Worm (Caenorhabditis elegans) whole organism, young adult: ENCODE data around the gene fbxa-67.

Experiments used
- ama-1 ChIP-seq, 3 experiments: fragments of 150-350 bp in 1 of 3; sonication (generic microtip) in 2 of 3; optimal IDR thresholded peaks; 2 replicates each; lab custom pipeline; 2014 to 2018; ENCODE audit warnings: missing biosample characterization in 2 of 3, missing genetic modification characterization in 2 of 3, missing genetic modification reagents in 2 of 3
- atf-7 ChIP-seq: sonication (generic microtip); optimal IDR thresholded peaks from 2 replicates; lab custom pipeline; 2017; ENCODE audit warnings: mild to moderate bottlenecking, missing genetic modification characterization, missing compliant biosample characterization
- cebp-1 ChIP-seq, 2 experiments: fragments of 200-800 bp in 1 of 2; sonication (Bioruptor generic) in 1 of 2; sonication (generic microtip) in 1 of 2; IDR thresholded peaks in 1 of 2; optimal IDR thresholded peaks in 1 of 2; 2 replicates each; pipeline versions ENCODE4 v1.3.6 to Lab custom; 2017 to 2022; ENCODE audit warnings: missing compliant biosample characterization in 2 of 2, missing genetic modification characterization in 2 of 2, mild to moderate bottlenecking in 1 of 2, missing genetic modification reagents in 1 of 2, moderate library complexity in 1 of 2
- ceh-40 ChIP-seq: fragments of 200-800 bp; sonication (Bioruptor generic); IDR thresholded peaks from 2 replicates; pipeline ENCODE4 v1.3.6; 2022; ENCODE audit warnings: missing genetic modification characterization, missing compliant biosample characterization
- ceh-91 ChIP-seq: fragments of 200-800 bp; sonication (Bioruptor generic); IDR thresholded peaks from 2 replicates; pipeline ENCODE4 v1.3.6; 2022; ENCODE audit warnings: missing genetic modification reagents, missing genetic modification characterization, missing compliant biosample characterization
- lin-35 ChIP-seq, 3 experiments: fragments of 150-350 bp in 2 of 3; sonication (generic microtip) in 1 of 3; optimal IDR thresholded peaks; 2 replicates each; lab custom pipeline; 2014 to 2018; ENCODE audit warnings: missing biosample characterization in 3 of 3, missing genetic modification characterization in 3 of 3, missing genetic modification reagents in 3 of 3
- mxl-1 ChIP-seq: sonication (generic microtip); optimal IDR thresholded peaks from 2 replicates; lab custom pipeline; 2016; ENCODE audit warnings: missing genetic modification characterization, missing compliant biosample characterization
- pha-4 ChIP-seq: fragments of 150-350 bp; sonication (generic microtip); optimal IDR thresholded peaks from 2 replicates; lab custom pipeline; 2014; ENCODE audit warnings: missing biosample characterization, missing genetic modification reagents, missing genetic modification characterization

DNA sequence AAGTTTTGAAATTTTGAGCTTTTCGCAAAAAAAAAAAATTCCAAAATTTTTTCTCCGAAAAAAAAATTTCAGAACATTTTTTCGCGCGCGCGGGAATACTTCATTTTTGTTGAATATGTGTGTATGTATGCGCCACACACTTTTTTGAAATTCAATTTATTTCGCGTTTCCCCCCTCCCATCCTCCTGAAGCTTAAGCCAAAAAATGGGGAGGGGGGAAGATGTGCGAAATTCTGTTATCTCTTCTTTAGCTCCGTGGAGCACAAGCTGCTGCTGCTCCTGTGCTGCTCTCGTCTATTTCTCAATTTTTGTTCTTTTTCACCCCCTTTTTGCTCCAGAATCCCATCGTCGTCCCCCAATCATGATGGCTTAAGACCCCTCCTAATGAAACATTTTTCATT lies 39.1 kb upstream of the fbxa-67 start:
- no peak for TF ChIP-seq ceh-40
- TF ChIP-seq ceh-91 (GFP tag; lab: Robert Waterston, UW), result no peak
- no peak for TF ChIP-seq atf-7 (tag; lab: Kevin White, UChicago)
- no peak for TF ChIP-seq ama-1 (optimal IDR thresholded peaks at IDR 0.05; lab: Kevin White, UChicago)
- TF ChIP-seq ama-1 (GFP tag; optimal IDR thresholded peaks at IDR 0.05; lab: Kevin White, UChicago), result no peak
- TF ChIP-seq lin-35 (GFP tag; optimal IDR thresholded peaks at IDR 0.05; lab: Kevin White, UChicago), result no peak
- no peak for TF ChIP-seq mxl-1 (tag; lab: Kevin White, UChicago)
- no peak for TF ChIP-seq pha-4
- TF ChIP-seq cebp-1 (GFP tag; IDR thresholded peaks at IDR 0.05; lab: Robert Waterston, UW), result no peak
- TF ChIP-seq cebp-1 (tag; optimal IDR thresholded peaks at IDR 0.05; lab: Kevin White, UChicago), result no peak
